Worm (Caenorhabditis elegans): Measurements from ENCODE around the gene nspf-3.
"Not testable (repeated sequence)": the region's sequence is repeated elsewhere in the genome, so short reads cannot be mapped to it uniquely, and the experiment has no call there.

nspf-3 gene

ce11 chrII:2709942-2710341, 20.0 kb upstream of the nspf-3 start, which contains the start of gene T05A8.1:
Gene T05A8.1, minus strand, starts transcription at chrII:2710042.
- TF ChIP-seq him-1 (tag; optimal IDR thresholded peaks at IDR 0.05) (no peak), dao-5 (tag; optimal IDR thresholded peaks at IDR 0.05) (no peak), W03F9.2 (tag; optimal IDR thresholded peaks at IDR 0.05) (no peak)

ce11 chrII:2707872-2708271, 17.9 kb upstream of the nspf-3 start, which contains the start of gene Y47G7B.2:
Gene Y47G7B.2, minus strand, starts transcription at chrII:2708014.
- TF ChIP-seq W03F9.2 (tag; optimal IDR thresholded peaks at IDR 0.05) (no peak), him-1 (tag; optimal IDR thresholded peaks at IDR 0.05) (no peak), dao-5 (tag; optimal IDR thresholded peaks at IDR 0.05) (no peak)

ce11 chrII:2705200-2705599, 15.2 kb upstream of the nspf-3 start, which contains the start of gene srh-128:
Gene srh-128, minus strand, starts transcription at chrII:2705300.
- TF ChIP-seq him-1 (tag; optimal IDR thresholded peaks at IDR 0.05) (no peak), W03F9.2 (tag; optimal IDR thresholded peaks at IDR 0.05) (no peak), dao-5 (tag; optimal IDR thresholded peaks at IDR 0.05) (no peak)

- TF ChIP-seq dao-5 (tag; optimal IDR thresholded peaks at IDR 0.05), result no peak
- TF ChIP-seq him-1 (tag; optimal IDR thresholded peaks at IDR 0.05), result no peak
- no peak for TF ChIP-seq W03F9.2 (tag; optimal IDR thresholded peaks at IDR 0.05)
Observed at ce11 chrII:2702757-2703156, 12.8 kb upstream of the nspf-3 start, which contains the start of gene sri-60. Gene sri-60, minus strand, starts transcription at chrII:2702857.

ce11 chrII:2700229-2700628, 10.2 kb upstream of the nspf-3 start, which contains the start of gene sri-61:
Gene sri-61, minus strand, starts transcription at chrII:2700329.
- TF ChIP-seq W03F9.2 (tag; optimal IDR thresholded peaks at IDR 0.05) (no peak), him-1 (tag; optimal IDR thresholded peaks at IDR 0.05) (no peak), dao-5 (tag; optimal IDR thresholded peaks at IDR 0.05) (no peak)

- TF ChIP-seq W03F9.2 (tag; optimal IDR thresholded peaks at IDR 0.05), result no peak
- no peak for TF ChIP-seq dao-5 (tag; optimal IDR thresholded peaks at IDR 0.05)
- no peak for TF ChIP-seq him-1 (tag; optimal IDR thresholded peaks at IDR 0.05)
Observed at ce11 chrII:2698378-2698777, 8.4 kb upstream of the nspf-3 start, which contains the start of gene sri-62. Gene sri-62, minus strand, starts transcription at chrII:2698478.

- TF ChIP-seq dao-5 (tag; optimal IDR thresholded peaks at IDR 0.05) (no peak), W03F9.2 (tag; optimal IDR thresholded peaks at IDR 0.05) (no peak), him-1 (tag; optimal IDR thresholded peaks at IDR 0.05) (no peak)
Observed at ce11 chrII:2695079-2695478, 5.1 kb upstream of the nspf-3 start.

- TF ChIP-seq dao-5 (tag; optimal IDR thresholded peaks at IDR 0.05) (no peak), him-1 (tag; optimal IDR thresholded peaks at IDR 0.05) (no peak), W03F9.2 (tag; optimal IDR thresholded peaks at IDR 0.05) (no peak)
Observed at ce11 chrII:2692476-2692875, 2.5 kb upstream of the nspf-3 start, which contains the start of gene set-11. Gene set-11, minus strand, starts transcription at chrII:2692576.

- not testable (repeated sequence) for TF ChIP-seq him-1, dao-5, W03F9.2 (tag; optimal IDR thresholded peaks at IDR 0.05)
Observed at ce11 chrII:2688616-2689015, 1.4 kb downstream of the nspf-3 start, which contains the start of gene nspf-2. Gene nspf-2, plus strand, starts transcription at chrII:2688916.

ce11 chrII:2686985-2687675, 2.9 kb downstream of the nspf-3 start, which contains the start of the genes sup-9 and nspf-1:
Gene sup-9, minus strand, starts transcription at chrII:2687027.
Gene nspf-1, plus strand, starts transcription at chrII:2687625.
- TF ChIP-seq W03F9.2 (tag; optimal IDR thresholded peaks at IDR 0.05), result no peak

ce11 chrII:2684783-2685182, 5.2 kb downstream of the nspf-3 start:
- TF ChIP-seq him-1 (tag; optimal IDR thresholded peaks at IDR 0.05) (no peak), W03F9.2 (tag; optimal IDR thresholded peaks at IDR 0.05) (no peak), dao-5 (tag; optimal IDR thresholded peaks at IDR 0.05) (no peak)

ce11 chrII:2684208-2684607, 5.8 kb downstream of the nspf-3 start, which contains the start of gene ceh-87:
Gene ceh-87, minus strand, starts transcription at chrII:2684308.
- no peak for TF ChIP-seq him-1 (tag; optimal IDR thresholded peaks at IDR 0.05)
- no peak for TF ChIP-seq dao-5 (tag; optimal IDR thresholded peaks at IDR 0.05)
- no peak for TF ChIP-seq W03F9.2 (tag; optimal IDR thresholded peaks at IDR 0.05)

- no peak for TF ChIP-seq W03F9.2 (tag; optimal IDR thresholded peaks at IDR 0.05)
- TF ChIP-seq him-1 (tag; optimal IDR thresholded peaks at IDR 0.05), result no peak
- no peak for TF ChIP-seq dao-5 (tag; optimal IDR thresholded peaks at IDR 0.05)
Observed at ce11 chrII:2681118-2681517, 8.9 kb downstream of the nspf-3 start, which contains the start of gene F34D6.1. Gene F34D6.1, minus strand, starts transcription at chrII:2681218.

ce11 chrII:2677534-2678168, 12.3 kb downstream of the nspf-3 start, which contains the start of gene F22E5.17:
Gene F22E5.17, plus strand, starts transcription at chrII:2678041.
- TF ChIP-seq dao-5 (tag; optimal IDR thresholded peaks at IDR 0.05) (no peak), him-1 (tag; optimal IDR thresholded peaks at IDR 0.05) (no peak), W03F9.2 (tag; optimal IDR thresholded peaks at IDR 0.05) (no peak)

Measured in whole organism, L4/young adult.